Fruit fly (Drosophila melanogaster): ENCODE measurements around the gene CG10565.

CG10565 gene

DNA sequence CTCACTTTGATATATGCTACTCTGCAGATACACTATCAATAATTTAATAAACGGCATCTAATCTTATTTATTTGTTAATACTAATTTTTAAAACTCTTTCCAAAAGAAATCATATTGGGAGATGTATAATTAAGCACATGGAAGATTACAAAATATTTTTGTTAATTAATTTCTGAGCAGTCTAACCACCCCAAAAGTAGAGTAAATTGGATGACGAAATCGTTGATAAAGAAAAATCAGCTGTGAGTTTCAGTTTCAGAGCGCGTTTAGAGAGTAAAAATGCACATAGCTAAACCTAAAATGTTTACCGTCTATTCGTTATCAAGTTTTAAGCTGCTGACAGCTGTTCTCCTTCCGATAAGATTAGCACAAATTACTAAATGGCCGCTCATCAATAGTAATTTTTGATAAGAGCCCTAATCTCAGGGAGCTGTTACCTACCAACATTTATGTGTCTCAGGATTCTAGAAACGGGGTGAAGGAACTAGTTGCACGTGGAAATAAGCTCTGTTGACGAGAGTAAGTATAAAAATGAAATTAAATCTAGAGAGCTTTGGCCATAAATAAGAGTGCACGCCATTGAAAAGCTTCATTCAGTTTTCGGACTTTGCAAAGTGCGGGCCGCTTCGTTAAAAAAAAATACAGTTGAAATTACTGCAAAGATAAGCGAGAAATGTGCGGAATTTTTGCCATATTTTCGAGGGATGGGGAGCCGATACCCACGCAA, 36.5 kb upstream of the CG10565 start, which contains the start of the genes chb and AsnS (continued):
- TF ChIP-seq CG12236 (GFP tag; optimal IDR thresholded peaks at IDR 0.05) (peak; percentile 55), pros (GFP tag; optimal IDR thresholded peaks at IDR 0.05) (no peak), CG4424 (GFP tag; optimal IDR thresholded peaks at IDR 0.05) (peak; percentile 82), CG7786 (GFP tag; optimal IDR thresholded peaks at IDR 0.05) (peak; percentile 41), CG32767 (GFP tag; IDR thresholded peaks at IDR 0.05) (peak; percentile 80), CG16813 (GFP tag; IDR thresholded peaks at IDR 0.05; ENCODE audit: partially characterized antibody) (no peak), seq (GFP tag; IDR thresholded peaks at IDR 0.05) (peak; percentile 89), croc (GFP tag; conservative IDR thresholded peaks at IDR 0.05) (peak; percentile 74), Usf (GFP tag; optimal IDR thresholded peaks at IDR 0.05) (peak; percentile 58), pzg (GFP tag; optimal IDR thresholded peaks at IDR 0.05) (no peak), maf-S (GFP tag; optimal IDR thresholded peaks at IDR 0.05) (peak; percentile 72), cad (GFP tag; optimal IDR thresholded peaks at IDR 0.05) (no peak), CG6654 (GFP tag; optimal IDR thresholded peaks at IDR 0.05) (peak; percentile 53), CG17359 (tag; optimal IDR thresholded peaks at IDR 0.05) (peak; percentile 96), Ssrp (tag; optimal IDR thresholded peaks at IDR 0.05) (peak; percentile 90), salm (tag; optimal IDR thresholded peaks at IDR 0.05) (peak; percentile 87), CG2129 (GFP tag; IDR thresholded peaks at IDR 0.05; ENCODE audit: partially characterized antibody) (no peak), Dref (GFP tag; IDR thresholded peaks at IDR 0.05) (no peak), scrt (GFP tag; optimal IDR thresholded peaks at IDR 0.05) (no peak), slbo (GFP tag; IDR thresholded peaks at IDR 0.05) (peak; percentile 96), sisA (GFP tag; IDR thresholded peaks at IDR 0.05) (peak; percentile 90), CG11560 (tag; IDR thresholded peaks at IDR 0.05) (peak; percentile 71; the same call in 2 of the 3 replicates), Atf3 (GFP tag; optimal IDR thresholded peaks at IDR 0.05) (peak; percentile 51), Nf-YA (GFP tag; IDR thresholded peaks at IDR 0.05) (peak; percentile 90), CG32532 (GFP tag; IDR thresholded peaks at IDR 0.05) (peak; percentile 96), CG2875 (GFP tag; optimal IDR thresholded peaks at IDR 0.05) (peak; percentile 62), Dad (GFP tag; optimal IDR thresholded peaks at IDR 0.05) (peak; percentile 57), Jarid2 (GFP tag; optimal IDR thresholded peaks at IDR 0.05) (no peak), nerfin-2 (GFP tag; IDR thresholded peaks at IDR 0.05; ENCODE audit: partially characterized antibody) (no peak), bbx (GFP tag; IDR thresholded peaks at IDR 0.05; ENCODE audit: partially characterized antibody) (no peak), sob (GFP tag; IDR thresholded peaks at IDR 0.05) (peak; percentile 89), peb (GFP tag; IDR thresholded peaks at IDR 0.05) (peak; percentile 87), Drgx (GFP tag; IDR thresholded peaks at IDR 0.05) (peak; percentile 89), pho (GFP tag; optimal IDR thresholded peaks at IDR 0.05) (peak; percentile 72), CG17829 (tag; optimal IDR thresholded peaks at IDR 0.05) (peak; percentile 81), CG1832 (GFP tag; optimal IDR thresholded peaks at IDR 0.05) (no peak), CG4820 (GFP tag; optimal IDR thresholded peaks at IDR 0.05) (peak; percentile 85), ttk (GFP tag; IDR thresholded peaks at IDR 0.05) (peak; percentile 92), stc (GFP tag; IDR thresholded peaks at IDR 0.05) (peak; percentile 96), unpg (GFP tag; optimal IDR thresholded peaks at IDR 0.05) (peak; percentile 97), CG34376 (GFP tag; optimal IDR thresholded peaks at IDR 0.05) (peak; percentile 81), CG16863 (GFP tag; optimal IDR thresholded peaks at IDR 0.05) (peak; percentile 57), Spps (tag; optimal IDR thresholded peaks at IDR 0.05) (peak; percentile 66), Xrp1 (GFP tag; IDR thresholded peaks at IDR 0.05) (peak; percentile 93), emc (GFP tag; optimal IDR thresholded peaks at IDR 0.05) (peak; percentile 43), HLH54F (GFP tag; optimal IDR thresholded peaks at IDR 0.05) (peak; percentile 67), CG31224 (GFP tag; IDR thresholded peaks at IDR 0.05) (peak; percentile 88), CG2199 (GFP tag; IDR thresholded peaks at IDR 0.05) (peak; percentile 89; the same call in 2 of the 3 replicates), CG12071 (GFP tag; optimal IDR thresholded peaks at IDR 0.05) (peak; percentile 83), CG1602 (GFP tag; optimal IDR thresholded peaks at IDR 0.05) (peak; percentile 81)

Data from whole organism, embryonic.